Fruit fly (Drosophila melanogaster): ENCODE data around the gene CG32808.

DNA sequence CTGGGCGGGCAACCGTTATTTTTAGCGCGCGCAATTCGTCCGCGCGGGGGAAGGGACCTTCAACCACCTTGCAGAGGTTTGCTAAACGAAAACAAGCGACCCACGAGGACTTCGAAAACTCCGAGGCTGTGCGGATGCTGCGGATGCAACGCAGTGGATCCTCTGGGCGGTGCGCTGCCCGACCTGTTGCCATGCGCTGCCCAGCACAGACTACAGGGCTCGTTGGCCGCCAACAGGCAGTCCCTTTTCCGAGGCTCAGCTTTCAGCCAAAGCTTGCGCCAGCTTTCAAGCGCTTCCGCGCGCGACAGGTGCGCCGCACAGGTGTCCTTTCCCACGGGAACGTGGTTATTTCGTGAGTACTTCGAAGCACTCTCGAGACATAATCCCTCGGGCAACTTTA is 6.8 kb upstream of the CG32808 start:
- TF ChIP-seq CG9705 (GFP tag; optimal IDR thresholded peaks at IDR 0.05) (no peak), sage (GFP tag; optimal IDR thresholded peaks at IDR 0.05) (no peak), Mio (GFP tag; optimal IDR thresholded peaks at IDR 0.05) (no peak), h (GFP tag; optimal IDR thresholded peaks at IDR 0.05) (no peak), ey (GFP tag; optimal IDR thresholded peaks at IDR 0.05) (no peak), dmrt93B (GFP tag; optimal IDR thresholded peaks at IDR 0.05) (no peak), Rel (GFP tag; optimal IDR thresholded peaks at IDR 0.05) (no peak), Rel (tag; optimal IDR thresholded peaks at IDR 0.05) (no peak), brk (GFP tag; optimal IDR thresholded peaks at IDR 0.05) (no peak), usp (GFP tag; optimal IDR thresholded peaks at IDR 0.05) (no peak), br (GFP tag; optimal IDR thresholded peaks at IDR 0.05) (no peak)

All from whole organism, wandering third instar larva.